Worm (Caenorhabditis elegans) whole organism, L1 larva: ENCODE data around the gene spig-9.

Experiments used
- C16A3.4 ChIP-seq: fragments of 150-350 bp; optimal IDR thresholded peaks from 2 replicates; lab custom pipeline; 2014; ENCODE audit warnings: missing biosample characterization, missing genetic modification characterization
- C34B4.2 ChIP-seq: sonication (generic microtip); optimal IDR thresholded peaks from 2 replicates; lab custom pipeline; 2017; ENCODE audit warnings: mild to moderate bottlenecking, missing genetic modification characterization, missing compliant biosample characterization
- F16B12.6 ChIP-seq: fragments of 150-350 bp; optimal IDR thresholded peaks from 2 replicates; lab custom pipeline; 2014; ENCODE audit warnings: missing biosample characterization, missing genetic modification characterization
- aha-1 ChIP-seq: fragments of 150-350 bp; optimal IDR thresholded peaks from 2 replicates; lab custom pipeline; 2014; ENCODE audit warnings: missing biosample characterization, missing genetic modification characterization
- aly-2 ChIP-seq: fragments of 150-350 bp; optimal IDR thresholded peaks from 2 replicates; lab custom pipeline; 2014; ENCODE audit warnings: missing biosample characterization, missing genetic modification characterization
- ceh-8 ChIP-seq: fragments of 200-800 bp; sonication (Bioruptor generic); optimal IDR thresholded peaks from 2 replicates; lab custom pipeline; 2018; ENCODE audit warnings: mild to moderate bottlenecking, missing genetic modification characterization, moderate library complexity, missing compliant biosample characterization
- ceh-82 ChIP-seq, 3 experiments: fragments of 150-350 bp in 1 of 3; sonication (generic microtip) in 2 of 3; optimal IDR thresholded peaks; 2 replicates each; lab custom pipeline; 2014 to 2017; ENCODE audit warnings: missing biosample characterization in 3 of 3, missing genetic modification characterization in 3 of 3
- ceh-88 ChIP-seq: fragments of 200-800 bp; sonication (Bioruptor generic); IDR thresholded peaks from 2 replicates; pipeline ENCODE4 v1.3.6; 2022; ENCODE audit warnings: missing genetic modification characterization, missing compliant biosample characterization
- dpl-1 ChIP-seq, 3 experiments: fragments of 150-350 bp in 2 of 3; sonication (generic microtip) in 1 of 3; optimal IDR thresholded peaks; 2 replicates each; lab custom pipeline; 2014 to 2017; ENCODE audit warnings: missing biosample characterization in 3 of 3, missing genetic modification characterization in 3 of 3, missing genetic modification reagents in 3 of 3
- dsc-1 ChIP-seq: sonication (generic microtip); optimal IDR thresholded peaks from 2 replicates; lab custom pipeline; 2016; ENCODE audit warnings: mild to moderate bottlenecking, missing genetic modification characterization, missing compliant biosample characterization
- efl-1 ChIP-seq, 4 experiments: fragments of 150-350 bp; optimal IDR thresholded peaks in 3 of 4; peaks in 1 of 4; 1 replicate in 1 of 4; 2 replicates in 3 of 4; lab custom pipeline; 2014; ENCODE audit warnings: missing biosample characterization in 2 of 4, missing genetic modification characterization in 2 of 4, missing genetic modification reagents in 2 of 4
- egl-27 ChIP-seq, 2 experiments: fragments of 150-350 bp in 1 of 2; sonication (generic microtip); optimal IDR thresholded peaks; 3 replicates each; lab custom pipeline; 2017 to 2018; ENCODE audit warnings: missing biosample characterization in 2 of 2, missing genetic modification characterization in 2 of 2, missing genetic modification reagents in 2 of 2
- elt-2 ChIP-seq: sonication (generic microtip); optimal IDR thresholded peaks from 2 replicates; lab custom pipeline; 2016; ENCODE audit warnings: missing genetic modification characterization, mild to moderate bottlenecking, inconsistent platforms, missing compliant biosample characterization, missing genetic modification reagents
- fkh-10 ChIP-seq: sonication (generic microtip); optimal IDR thresholded peaks from 2 replicates; lab custom pipeline; 2017; ENCODE audit warnings: missing biosample characterization, missing genetic modification reagents, missing genetic modification characterization
- fos-1 ChIP-seq: fragments of 150-350 bp; optimal IDR thresholded peaks from 2 replicates; lab custom pipeline; 2014; ENCODE audit warnings: missing biosample characterization, missing genetic modification characterization
- hlh-4 ChIP-seq: sonication (generic microtip); optimal IDR thresholded peaks from 2 replicates; lab custom pipeline; 2016; ENCODE audit warnings: mild to moderate bottlenecking, missing genetic modification characterization, missing compliant biosample characterization
- hpl-2 ChIP-seq: fragments of 150-350 bp; optimal IDR thresholded peaks from 2 replicates; lab custom pipeline; 2014; ENCODE audit warnings: missing biosample characterization, missing genetic modification reagents, missing genetic modification characterization
- isw-1 ChIP-seq: fragments of 200-800 bp; sonication (Bioruptor generic); IDR thresholded peaks from 2 replicates; pipeline ENCODE4 v1.3.6; 2022; ENCODE audit warnings: missing genetic modification characterization, missing compliant biosample characterization
- jun-1 ChIP-seq: fragments of 150-350 bp; optimal IDR thresholded peaks from 2 replicates; lab custom pipeline; 2014; ENCODE audit warnings: missing biosample characterization, missing genetic modification reagents, missing genetic modification characterization
- lin-13 ChIP-seq: fragments of 150-350 bp; optimal IDR thresholded peaks from 2 replicates; lab custom pipeline; 2014; ENCODE audit warnings: missing biosample characterization, missing genetic modification reagents, missing genetic modification characterization
- lin-14 ChIP-seq: fragments of 200-800 bp; sonication (Bioruptor generic); optimal IDR thresholded peaks from 2 replicates; lab custom pipeline; 2018; ENCODE audit warnings: mild to moderate bottlenecking, missing genetic modification characterization, moderate library complexity, missing compliant biosample characterization
- lin-15B ChIP-seq: fragments of 150-350 bp; sonication (generic microtip); optimal IDR thresholded peaks from 3 replicates; lab custom pipeline; 2014; ENCODE audit warnings: missing biosample characterization, missing genetic modification characterization
- lin-35 ChIP-seq, 2 experiments: fragments of 150-350 bp; optimal IDR thresholded peaks; 2 replicates each; lab custom pipeline; 2014; ENCODE audit warnings: missing biosample characterization in 2 of 2, missing genetic modification characterization in 2 of 2, missing genetic modification reagents in 2 of 2
- lir-3 ChIP-seq: sonication (generic microtip); optimal IDR thresholded peaks from 2 replicates; lab custom pipeline; 2016; ENCODE audit warnings: mild to moderate bottlenecking, missing genetic modification characterization, moderate library complexity, missing compliant biosample characterization; ENCODE audit not compliant: poor library complexity
- mab-9 ChIP-seq: fragments of 200-800 bp; sonication (Bioruptor generic); IDR thresholded peaks from 2 replicates; pipeline ENCODE4 v1.3.6; 2022; ENCODE audit warnings: missing genetic modification reagents, missing genetic modification characterization, missing compliant biosample characterization
- mdl-1 ChIP-seq, 2 experiments: fragments of 150-350 bp; optimal IDR thresholded peaks; 2 replicates each; lab custom pipeline; 2014 to 2017; ENCODE audit warnings: missing biosample characterization in 2 of 2, missing genetic modification characterization in 2 of 2, inconsistent platforms in 1 of 2
- mef-2 ChIP-seq: fragments of 150-350 bp; optimal IDR thresholded peaks from 2 replicates; lab custom pipeline; 2014; ENCODE audit warnings: missing biosample characterization, missing genetic modification characterization
- nhr-11 ChIP-seq: fragments of 150-350 bp; optimal IDR thresholded peaks from 2 replicates; lab custom pipeline; 2014; ENCODE audit warnings: missing biosample characterization, missing genetic modification characterization
- nhr-28 ChIP-seq: fragments of 150-350 bp; optimal IDR thresholded peaks from 2 replicates; lab custom pipeline; 2014; ENCODE audit warnings: missing biosample characterization, missing genetic modification characterization
- nhr-47 ChIP-seq: sonication (generic microtip); optimal IDR thresholded peaks from 2 replicates; lab custom pipeline; 2016; ENCODE audit warnings: mild to moderate bottlenecking, missing genetic modification characterization, moderate library complexity, missing compliant biosample characterization
- nhr-71 ChIP-seq: sonication (generic microtip); optimal IDR thresholded peaks from 2 replicates; lab custom pipeline; 2016; ENCODE audit warnings: mild to moderate bottlenecking, missing genetic modification characterization, moderate library complexity, missing compliant biosample characterization
- nhr-76 ChIP-seq: sonication (generic microtip); optimal IDR thresholded peaks from 2 replicates; lab custom pipeline; 2017; ENCODE audit warnings: missing biosample characterization, missing genetic modification characterization
- nhr-77 ChIP-seq: fragments of 150-350 bp; optimal IDR thresholded peaks from 2 replicates; lab custom pipeline; 2014; ENCODE audit warnings: missing biosample characterization, missing genetic modification characterization
- nhr-85 ChIP-seq: sonication (generic microtip); peaks from one replicate; lab custom pipeline; 2016; ENCODE audit warnings: missing genetic modification characterization, inconsistent platforms, missing compliant biosample characterization
- pax-3 ChIP-seq: fragments of 200-800 bp; sonication (Bioruptor generic); optimal IDR thresholded peaks from 2 replicates; lab custom pipeline; 2018; ENCODE audit warnings: mild to moderate bottlenecking, missing genetic modification characterization, moderate library complexity, missing compliant biosample characterization
- skn-1 ChIP-seq: fragments of 150-350 bp; optimal IDR thresholded peaks from 2 replicates; lab custom pipeline; 2014; ENCODE audit warnings: missing biosample characterization, missing genetic modification characterization
- snpc-4 ChIP-seq: fragments of 150-350 bp; optimal IDR thresholded peaks from 2 replicates; lab custom pipeline; 2014; ENCODE audit warnings: missing biosample characterization, missing genetic modification characterization
- snu-23 ChIP-seq: sonication (generic microtip); optimal IDR thresholded peaks from 2 replicates; lab custom pipeline; 2016; ENCODE audit warnings: missing genetic modification characterization, missing compliant biosample characterization
- sox-4 ChIP-seq: sonication (generic microtip); optimal IDR thresholded peaks from 2 replicates; lab custom pipeline; 2016; ENCODE audit warnings: missing genetic modification characterization, missing compliant biosample characterization
- swsn-7 ChIP-seq: sonication (generic microtip); optimal IDR thresholded peaks from 2 replicates; lab custom pipeline; 2016; ENCODE audit warnings: missing genetic modification characterization, missing compliant biosample characterization
- tlp-1 ChIP-seq: fragments of 150-350 bp; optimal IDR thresholded peaks from 2 replicates; lab custom pipeline; 2014; ENCODE audit warnings: missing biosample characterization, missing genetic modification characterization
- unc-130 ChIP-seq: fragments of 150-350 bp; optimal IDR thresholded peaks from 2 replicates; lab custom pipeline; 2017; ENCODE audit warnings: missing biosample characterization, missing genetic modification characterization, inconsistent platforms
- unc-30 ChIP-seq: sonication (generic microtip); optimal IDR thresholded peaks from 2 replicates; lab custom pipeline; 2017; ENCODE audit warnings: missing biosample characterization, missing genetic modification characterization
- unc-62 ChIP-seq: fragments of 150-350 bp; optimal IDR thresholded peaks from 2 replicates; lab custom pipeline; 2014; ENCODE audit warnings: missing biosample characterization, missing genetic modification reagents, missing genetic modification characterization
- unc-86 ChIP-seq: sonication (generic microtip); optimal IDR thresholded peaks from 2 replicates; lab custom pipeline; 2016; ENCODE audit warnings: missing genetic modification characterization, missing compliant biosample characterization
- unc-98 ChIP-seq: fragments of 200-800 bp; sonication (Bioruptor generic); IDR thresholded peaks from 2 replicates; pipeline ENCODE4 v1.3.6; 2022; ENCODE audit warnings: missing genetic modification characterization, missing compliant biosample characterization
- xbp-1 ChIP-seq: sonication (generic microtip); optimal IDR thresholded peaks from 2 replicates; lab custom pipeline; 2016; ENCODE audit warnings: missing genetic modification characterization, missing compliant biosample characterization
- ztf-4 ChIP-seq: fragments of 150-350 bp; optimal IDR thresholded peaks from 2 replicates; lab custom pipeline; 2014; ENCODE audit warnings: missing biosample characterization, missing genetic modification characterization

spig-9 gene

ce11 chrV:13566967-13567366, 44.7 kb downstream of the spig-9 start (continued):
- TF ChIP-seq xbp-1 (tag; lab: Kevin White, UChicago) (no peak), nhr-71 (tag; lab: Kevin White, UChicago) (peak; percentile 41), lin-13 (no peak), fkh-10 (GFP tag; lab: Kevin White, UChicago) (no peak), lin-35 (GFP tag; optimal IDR thresholded peaks at IDR 0.05; lab: Kevin White, UChicago) (peak in 1 of 2 experiments; percentile 5), aly-2 (no peak), skn-1 (tag; lab: Kevin White, UChicago) (no peak), elt-2 (tag; lab: Kevin White, UChicago) (peak; percentile 16)

- TF ChIP-seq nhr-76: no peak
- no peak for TF ChIP-seq lin-14
- TF ChIP-seq unc-86 (tag; lab: Kevin White, UChicago): no peak
- no peak for TF ChIP-seq nhr-11
- TF ChIP-seq efl-1 (optimal IDR thresholded peaks at IDR 0.05; lab: Kevin White, UChicago): no peak
- TF ChIP-seq efl-1 (GFP tag; optimal IDR thresholded peaks at IDR 0.05 in 1 of 2; lab: Kevin White, UChicago): peak in 1 of 2 experiments; percentile 79
- no peak for TF ChIP-seq tlp-1
- no peak for TF ChIP-seq ceh-8 (GFP tag; lab: Kevin White, UChicago)
- no peak for TF ChIP-seq unc-62 (GFP tag; lab: Kevin White, UChicago)
- TF ChIP-seq nhr-85 (tag; lab: Kevin White, UChicago): peak; percentile 53
- TF ChIP-seq fos-1: no peak
These were observed 45.9 kb downstream of the spig-9 start, which contains the start of gene slrp-1 for ce11 chrV:13565781-13566180. TSS of gene slrp-1 (plus strand) at chrV:13565863.

ce11 chrV:13565197-13565596, 46.5 kb downstream of the spig-9 start:
- TF ChIP-seq fkh-10 (GFP tag; lab: Kevin White, UChicago) (peak; percentile 24), hlh-4 (tag; lab: Kevin White, UChicago) (no peak), dsc-1 (tag; lab: Kevin White, UChicago) (peak; percentile 78), lir-3 (tag; lab: Kevin White, UChicago) (peak; percentile 79), isw-1 (GFP tag; lab: Robert Waterston, UW) (peak; percentile 66), jun-1 (tag; lab: Kevin White, UChicago) (peak; percentile 76), unc-98 (GFP tag; lab: Robert Waterston, UW) (peak; percentile 37; the same call in 1 of the 2 replicates), F16B12.6 (tag; lab: Kevin White, UChicago) (peak; percentile 44), C16A3.4 (tag; lab: Kevin White, UChicago) (peak; percentile 95), ztf-4 (peak; percentile 71), skn-1 (tag; lab: Kevin White, UChicago) (peak; percentile 56), sox-4 (peak; percentile 50), ceh-82 (tag; optimal IDR thresholded peaks at IDR 0.05; lab: Kevin White, UChicago) (peak; percentile 41 to 80 (median 69)), snpc-4 (tag; lab: Kevin White, UChicago) (peak; percentile 79), nhr-76 (no peak), unc-30 (tag; lab: Kevin White, UChicago) (no peak), pax-3 (tag; lab: Kevin White, UChicago) (peak; percentile 93), ceh-88 (0 out of 2 replicates have a peak, but pooled peaks have one; percentile 33), mef-2 (tag; lab: Kevin White, UChicago) (no peak), mdl-1 (tag; optimal IDR thresholded peaks at IDR 0.05; lab: Kevin White, UChicago) (peak in 1 of 2 experiments; percentile 89), hpl-2 (GFP tag; lab: Kevin White, UChicago) (peak; percentile 70), unc-130 (tag; lab: Kevin White, UChicago) (peak; percentile 90), nhr-28 (tag; lab: Kevin White, UChicago) (no peak), C34B4.2 (no peak), snu-23 (peak; percentile 96), dpl-1 (GFP tag; optimal IDR thresholded peaks at IDR 0.05; lab: Kevin White, UChicago) (peak; percentile 70 to 92 (median 83)), swsn-7 (tag; lab: Kevin White, UChicago) (peak; percentile 90), aha-1 (tag; lab: Kevin White, UChicago) (peak; percentile 36), nhr-47 (tag; lab: Kevin White, UChicago) (peak; percentile 90), nhr-11 (peak; percentile 42), tlp-1 (no peak), lin-15B (tag; lab: Kevin White, UChicago) (peak; percentile 86), nhr-77 (tag; lab: Kevin White, UChicago) (peak; percentile 85), aly-2 (peak; percentile 67), mab-9 (GFP tag; lab: Robert Waterston, UW) (peak; percentile 63), nhr-71 (tag; lab: Kevin White, UChicago) (peak; percentile 97), xbp-1 (tag; lab: Kevin White, UChicago) (peak; percentile 88), unc-86 (tag; lab: Kevin White, UChicago) (peak; percentile 62), egl-27 (tag; optimal IDR thresholded peaks at IDR 0.05; lab: Kevin White, UChicago) (no peak)
